Worm (Caenorhabditis elegans): ENCODE measurements around the gene C30G12.2.
A peak's percentile ranks its signal among the peaks of the same experiment; 100 is the strongest.

Gene C30G12.2

DNA sequence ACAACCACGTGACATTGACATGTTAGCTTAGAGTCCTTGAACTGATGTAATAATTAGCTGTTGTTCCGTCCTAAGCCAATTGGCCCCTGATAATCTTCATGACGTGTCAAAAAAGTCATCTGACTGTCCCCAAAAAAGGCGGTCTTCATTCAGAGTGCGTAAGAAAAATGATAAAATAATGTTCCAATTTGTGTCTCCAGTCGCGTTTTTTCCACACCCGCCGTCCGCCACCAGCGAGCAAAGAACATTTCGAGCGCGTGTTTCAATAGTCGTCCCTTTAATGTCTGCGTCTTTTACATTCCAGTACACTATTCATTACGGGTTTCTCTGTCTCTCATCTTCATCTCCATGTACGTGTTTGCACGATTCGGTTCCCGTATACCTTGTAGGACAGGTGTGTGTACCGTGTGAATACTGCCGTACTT is 47.3 kb downstream of the C30G12.2 start (continued):
- peak; percentile 53 for TF ChIP-seq tlf-1 (GFP tag; optimal IDR thresholded peaks at IDR 0.05)
- TF ChIP-seq gei-17 (GFP tag; optimal IDR thresholded peaks at IDR 0.05) = no peak
- TF ChIP-seq T26A5.8 (tag; optimal IDR thresholded peaks at IDR 0.05) = no peak
- TF ChIP-seq lin-35 (GFP tag; optimal IDR thresholded peaks at IDR 0.05) = no peak
- no peak for TF ChIP-seq zim-3 (tag; optimal IDR thresholded peaks at IDR 0.05)
- TF ChIP-seq ets-4 (GFP tag; optimal IDR thresholded peaks at IDR 0.05) = peak; percentile 8
- no peak for TF ChIP-seq F10E7.11 (tag; optimal IDR thresholded peaks at IDR 0.05)
- TF ChIP-seq chd-7 (tag; optimal IDR thresholded peaks at IDR 0.05) = peak; percentile 82
- TF ChIP-seq hmg-1.2 (GFP tag; IDR thresholded peaks at IDR 0.05) = peak; percentile 91
- no peak for TF ChIP-seq snpc-1.3 (tag; optimal IDR thresholded peaks at IDR 0.05; ENCODE audit: insufficient read depth)
- no peak for TF ChIP-seq tbx-9 (tag; optimal IDR thresholded peaks at IDR 0.05; ENCODE audit: borderline replicate concordance)
- no peak for TF ChIP-seq mxl-1 (tag; optimal IDR thresholded peaks at IDR 0.05)
- no peak for TF ChIP-seq sdz-38 (tag; optimal IDR thresholded peaks at IDR 0.05)
- TF ChIP-seq ceh-40 (GFP tag; IDR thresholded peaks at IDR 0.05) = no peak
- no peak for TF ChIP-seq lag-1 (GFP tag; IDR thresholded peaks at IDR 0.05)
- TF ChIP-seq B0336.3 (GFP tag; IDR thresholded peaks at IDR 0.05) = peak; percentile 88
- peak; percentile 45 for TF ChIP-seq mcd-1 (GFP tag; IDR thresholded peaks at IDR 0.05)
- peak; percentile 76 for TF ChIP-seq C06A6.2 (GFP tag; conservative IDR thresholded peaks at IDR 0.05)
- TF ChIP-seq ceh-91 (GFP tag; IDR thresholded peaks at IDR 0.05) = no peak
- no peak for TF ChIP-seq madf-3 (GFP tag; IDR thresholded peaks at IDR 0.05)
- TF ChIP-seq F33H1.4 (GFP tag; IDR thresholded peaks at IDR 0.05) = no peak
- peak; percentile 49 for TF ChIP-seq unc-62 (GFP tag; optimal IDR thresholded peaks at IDR 0.05)
- no peak for TF ChIP-seq mes-4 (tag; optimal IDR thresholded peaks at IDR 0.05)
- no peak; the same call in 1 of the 2 replicates for TF ChIP-seq dox-1 (GFP tag; IDR thresholded peaks at IDR 0.05)
- TF ChIP-seq hmg-20 (GFP tag; IDR thresholded peaks at IDR 0.05) = no peak
- no peak for TF ChIP-seq Y53F4B.3 (GFP tag; IDR thresholded peaks at IDR 0.05)
- TF ChIP-seq rcor-1 (GFP tag; IDR thresholded peaks at IDR 0.05) = no peak; the same call in 1 of the 2 replicates
- TF ChIP-seq Y53G8AR.9 (GFP tag; conservative IDR thresholded peaks at IDR 0.05) = no peak
- no peak for TF ChIP-seq B0019.2 (GFP tag; conservative IDR thresholded peaks at IDR 0.05)
- TF ChIP-seq bed-1 (GFP tag; IDR thresholded peaks at IDR 0.05) = no peak
- TF ChIP-seq F37B4.10 (GFP tag; IDR thresholded peaks at IDR 0.05) = no peak
- TF ChIP-seq ZK185.1 (tag; optimal IDR thresholded peaks at IDR 0.05; ENCODE audit: poor library complexity, severe bottlenecking) = no peak
- TF ChIP-seq repo-1 (tag; optimal IDR thresholded peaks at IDR 0.05) = no peak
- TF ChIP-seq nhr-80 (tag; optimal IDR thresholded peaks at IDR 0.05) = peak; percentile 96
- TF ChIP-seq ama-1 (optimal IDR thresholded peaks at IDR 0.05) = no peak
- TF ChIP-seq ama-1 (GFP tag; optimal IDR thresholded peaks at IDR 0.05) = no peak
- no peak for TF ChIP-seq ztf-3 (GFP tag; optimal IDR thresholded peaks at IDR 0.05)
- TF ChIP-seq fkh-3 (tag; optimal IDR thresholded peaks at IDR 0.05) = no peak
- peak; percentile 74 for TF ChIP-seq K12H6.12 (tag; optimal IDR thresholded peaks at IDR 0.05)
- TF ChIP-seq F23B12.7 (tag; optimal IDR thresholded peaks at IDR 0.05; ENCODE audit: insufficient read depth) = peak; percentile 22
- no peak for TF ChIP-seq F52B5.7 (tag; optimal IDR thresholded peaks at IDR 0.05)
- no peak for TF ChIP-seq attf-6 (GFP tag; IDR thresholded peaks at IDR 0.05)

DNA sequence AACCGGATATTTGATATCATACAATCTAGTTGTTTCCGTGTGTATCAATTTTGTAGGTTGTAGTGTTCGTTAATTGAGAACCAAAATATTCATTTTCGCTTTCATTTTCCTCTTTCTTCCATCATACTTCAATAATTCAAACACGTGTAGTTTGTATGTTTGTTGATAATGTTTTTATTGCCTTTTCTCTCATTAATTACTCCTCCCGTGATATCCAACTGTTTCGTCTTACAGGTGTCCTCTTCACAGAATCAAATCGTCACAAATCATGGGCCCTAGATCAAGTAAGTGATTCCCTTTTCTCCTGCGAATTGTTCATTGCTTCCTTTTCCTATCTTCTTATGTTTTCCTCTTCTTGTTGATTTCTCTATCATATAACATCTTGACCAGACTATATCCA is 48.8 kb downstream of the C30G12.2 start, which contains the start of gene nhr-21:
Gene nhr-21, plus strand, starts transcription at position 235 of the 400 bp plus-strand sequence.
- TF ChIP-seq egl-18 (GFP tag; IDR thresholded peaks at IDR 0.05) (no peak), somi-1 (GFP tag; optimal IDR thresholded peaks at IDR 0.05) (peak; percentile 9)

Measured in whole organism, young adult.